Worm (Caenorhabditis elegans) whole organism, young adult: ENCODE results near the gene fbxb-22.

Experiments
- C06A6.2 ChIP-seq: fragments of 200-800 bp; sonication (Bioruptor generic); conservative IDR thresholded peaks from 2 replicates; pipeline ENCODE4 v1.3.6; 2022; ENCODE audit warnings: missing genetic modification characterization, missing compliant biosample characterization
- F22D6.2 ChIP-seq: sonication (generic microtip); optimal IDR thresholded peaks from 2 replicates; lab custom pipeline; 2016; ENCODE audit warnings: mild to moderate bottlenecking, missing genetic modification characterization, missing compliant biosample characterization
- F37B4.10 ChIP-seq: fragments of 200-800 bp; sonication (Bioruptor generic); IDR thresholded peaks from 2 replicates; pipeline ENCODE4 v1.3.6; 2022; ENCODE audit warnings: missing genetic modification characterization, missing compliant biosample characterization
- K11D2.4 ChIP-seq: fragments of 200-800 bp; sonication (Bioruptor generic); IDR thresholded peaks from 2 replicates; pipeline ENCODE4 v1.3.6; 2022; ENCODE audit warnings: missing genetic modification reagents, missing genetic modification characterization, missing compliant biosample characterization
- K12H6.12 ChIP-seq: fragments of 200-800 bp; sonication (Bioruptor generic); optimal IDR thresholded peaks from 2 replicates; lab custom pipeline; 2018; ENCODE audit warnings: mild to moderate bottlenecking, missing genetic modification characterization, missing compliant biosample characterization
- T07F8.4 ChIP-seq: sonication (generic microtip); optimal IDR thresholded peaks from 2 replicates; lab custom pipeline; 2016; ENCODE audit warnings: mild to moderate bottlenecking, missing genetic modification characterization, moderate library complexity, missing compliant biosample characterization
- Y53F4B.3 ChIP-seq: fragments of 200-800 bp; sonication (Bioruptor generic); IDR thresholded peaks from 2 replicates; pipeline ENCODE4 v1.3.6; 2022; ENCODE audit warnings: missing genetic modification reagents, missing genetic modification characterization, missing compliant biosample characterization
- Y53G8AR.9 ChIP-seq: fragments of 200-800 bp; sonication (Bioruptor generic); conservative IDR thresholded peaks from 2 replicates; pipeline ENCODE4 v1.3.6; 2022; ENCODE audit warnings: missing genetic modification reagents, missing genetic modification characterization, missing compliant biosample characterization
- Y79H2A.3 ChIP-seq: fragments of 200-800 bp; sonication (Bioruptor generic); conservative IDR thresholded peaks from 2 replicates; pipeline ENCODE4 v1.3.6; 2022; ENCODE audit warnings: missing genetic modification reagents, missing genetic modification characterization, missing compliant biosample characterization
- Y95B8A.8 ChIP-seq: fragments of 200-800 bp; sonication (Bioruptor generic); IDR thresholded peaks from 2 replicates; pipeline ENCODE4 v1.3.6; 2022; ENCODE audit warnings: missing genetic modification reagents, missing genetic modification characterization, missing compliant biosample characterization
- ZK185.1 ChIP-seq: sonication (generic microtip); optimal IDR thresholded peaks from 2 replicates; lab custom pipeline; 2016; ENCODE audit warnings: mild to moderate bottlenecking, missing genetic modification characterization, missing compliant biosample characterization; ENCODE audit not compliant: poor library complexity, severe bottlenecking
- ama-1 ChIP-seq, 3 experiments: fragments of 150-350 bp in 1 of 3; sonication (generic microtip) in 2 of 3; optimal IDR thresholded peaks; 2 replicates each; lab custom pipeline; 2014 to 2018; ENCODE audit warnings: missing biosample characterization in 2 of 3, missing genetic modification characterization in 2 of 3, missing genetic modification reagents in 2 of 3
- atf-7 ChIP-seq: sonication (generic microtip); optimal IDR thresholded peaks from 2 replicates; lab custom pipeline; 2017; ENCODE audit warnings: mild to moderate bottlenecking, missing genetic modification characterization, missing compliant biosample characterization
- attf-5 ChIP-seq: fragments of 200-800 bp; sonication (Bioruptor generic); optimal IDR thresholded peaks from 2 replicates; lab custom pipeline; 2018; ENCODE audit warnings: mild to moderate bottlenecking, missing genetic modification characterization, missing compliant biosample characterization
- cebp-1 ChIP-seq, 2 experiments: fragments of 200-800 bp in 1 of 2; sonication (Bioruptor generic) in 1 of 2; sonication (generic microtip) in 1 of 2; IDR thresholded peaks in 1 of 2; optimal IDR thresholded peaks in 1 of 2; 2 replicates each; pipeline versions ENCODE4 v1.3.6 to Lab custom; 2017 to 2022; ENCODE audit warnings: missing compliant biosample characterization in 2 of 2, missing genetic modification characterization in 2 of 2, mild to moderate bottlenecking in 1 of 2, missing genetic modification reagents in 1 of 2, moderate library complexity in 1 of 2
- ceh-100 ChIP-seq: fragments of 200-800 bp; sonication (Bioruptor generic); IDR thresholded peaks from 2 replicates; pipeline ENCODE4 v1.3.6; 2022; ENCODE audit warnings: missing genetic modification reagents, missing genetic modification characterization, missing compliant biosample characterization
- ceh-27 ChIP-seq: fragments of 200-800 bp; sonication (Bioruptor generic); optimal IDR thresholded peaks from 2 replicates; lab custom pipeline; 2018; ENCODE audit warnings: mild to moderate bottlenecking, missing genetic modification characterization, moderate library complexity, missing compliant biosample characterization
- ekl-4 ChIP-seq: fragments of 200-800 bp; sonication (Bioruptor generic); IDR thresholded peaks from 2 replicates; pipeline ENCODE4 v1.3.6; 2022; ENCODE audit warnings: missing genetic modification reagents, missing genetic modification characterization, missing compliant biosample characterization
- gei-17 ChIP-seq: fragments of 200-800 bp; sonication (Bioruptor generic); optimal IDR thresholded peaks from 2 replicates; lab custom pipeline; 2018; ENCODE audit warnings: mild to moderate bottlenecking, missing genetic modification characterization, missing compliant biosample characterization
- hlh-12 ChIP-seq: sonication (generic microtip); optimal IDR thresholded peaks from 2 replicates; lab custom pipeline; 2016; ENCODE audit warnings: missing genetic modification characterization, missing compliant biosample characterization
- hlh-26 ChIP-seq: fragments of 200-800 bp; sonication (Bioruptor generic); conservative IDR thresholded peaks from 2 replicates; pipeline ENCODE4 v1.3.6; 2022; ENCODE audit warnings: missing genetic modification reagents, missing genetic modification characterization, missing compliant biosample characterization
- hmg-1.2 ChIP-seq: fragments of 200-800 bp; sonication (Bioruptor generic); IDR thresholded peaks from 2 replicates; pipeline ENCODE4 v1.3.6; 2022; ENCODE audit warnings: missing genetic modification reagents, missing genetic modification characterization, missing compliant biosample characterization
- hsf-1 ChIP-seq: fragments of 200-800 bp; sonication (Bioruptor generic); IDR thresholded peaks from 2 replicates; pipeline ENCODE4 v1.3.6; 2022; ENCODE audit warnings: missing genetic modification reagents, missing genetic modification characterization, missing compliant biosample characterization
- let-607 ChIP-seq, 2 experiments: fragments of 200-800 bp in 1 of 2; sonication (Bioruptor generic) in 1 of 2; sonication (generic microtip) in 1 of 2; optimal IDR thresholded peaks; 2 replicates each; lab custom pipeline; 2016 to 2018; ENCODE audit warnings: mild to moderate bottlenecking in 2 of 2, missing compliant biosample characterization in 2 of 2, missing genetic modification characterization in 2 of 2, moderate library complexity in 2 of 2, missing genotype in 1 of 2
- lin-35 ChIP-seq, 3 experiments: fragments of 150-350 bp in 2 of 3; sonication (generic microtip) in 1 of 3; optimal IDR thresholded peaks; 2 replicates each; lab custom pipeline; 2014 to 2018; ENCODE audit warnings: missing biosample characterization in 3 of 3, missing genetic modification characterization in 3 of 3, missing genetic modification reagents in 3 of 3
- lin-40 ChIP-seq: sonication (generic microtip); optimal IDR thresholded peaks from 2 replicates; lab custom pipeline; 2016; ENCODE audit warnings: missing genetic modification characterization, mild to moderate bottlenecking, missing compliant biosample characterization, missing genotype, missing genetic modification reagents
- lir-1 ChIP-seq: fragments of 200-800 bp; sonication (Bioruptor generic); conservative IDR thresholded peaks from 2 replicates; pipeline ENCODE4 v1.3.6; 2022; ENCODE audit warnings: missing genetic modification reagents, missing genetic modification characterization, missing compliant biosample characterization
- lsl-1 ChIP-seq: fragments of 200-800 bp; sonication (Bioruptor generic); optimal IDR thresholded peaks from 2 replicates; lab custom pipeline; 2018; ENCODE audit warnings: mild to moderate bottlenecking, missing genetic modification characterization, moderate library complexity, missing compliant biosample characterization
- madf-6 ChIP-seq: fragments of 200-800 bp; sonication (Bioruptor generic); IDR thresholded peaks from 2 replicates; pipeline ENCODE4 v1.3.6; 2022; ENCODE audit warnings: missing genetic modification reagents, missing genetic modification characterization, missing compliant biosample characterization
- madf-8 ChIP-seq: fragments of 200-800 bp; sonication (Bioruptor generic); conservative IDR thresholded peaks from 2 replicates; pipeline ENCODE4 v1.3.6; 2022; ENCODE audit warnings: missing genetic modification reagents, missing genetic modification characterization, missing compliant biosample characterization
- mcd-1 ChIP-seq: fragments of 200-800 bp; sonication (Bioruptor generic); IDR thresholded peaks from 2 replicates; pipeline ENCODE4 v1.3.6; 2022; ENCODE audit warnings: missing genetic modification reagents, missing genetic modification characterization, missing compliant biosample characterization
- mxl-1 ChIP-seq: sonication (generic microtip); optimal IDR thresholded peaks from 2 replicates; lab custom pipeline; 2016; ENCODE audit warnings: missing genetic modification characterization, missing compliant biosample characterization
- nfyb-1 ChIP-seq: fragments of 200-800 bp; sonication (Bioruptor generic); IDR thresholded peaks from 2 replicates; pipeline ENCODE4 v1.3.6; 2022; ENCODE audit warnings: missing genetic modification reagents, missing genetic modification characterization, missing compliant biosample characterization
- repo-1 ChIP-seq: sonication (generic microtip); optimal IDR thresholded peaks from 2 replicates; lab custom pipeline; 2017; ENCODE audit warnings: mild to moderate bottlenecking, missing genetic modification characterization, missing compliant biosample characterization
- snpc-1.1 ChIP-seq: sonication (generic microtip); optimal IDR thresholded peaks from 2 replicates; lab custom pipeline; 2017; ENCODE audit warnings: missing genetic modification characterization, mild to moderate bottlenecking, missing compliant biosample characterization, antibody characterized with exemption, moderate library complexity, missing genotype, missing genetic modification reagents; ENCODE audit not compliant: insufficient read depth
- snpc-4 ChIP-seq, 5 experiments: fragments of 150-350 bp in 1 of 5; sonication (generic microtip) in 4 of 5; optimal IDR thresholded peaks; 2 replicates each; lab custom pipeline; 2014 to 2018; ENCODE audit warnings: missing genetic modification characterization in 5 of 5, missing biosample characterization in 3 of 5, antibody characterized with exemption in 2 of 5, mild to moderate bottlenecking in 2 of 5, missing compliant biosample characterization in 2 of 5, missing genotype in 2 of 5, moderate library complexity in 2 of 5, missing genetic modification reagents in 1 of 5
- sptf-2 ChIP-seq: fragments of 200-800 bp; sonication (Bioruptor generic); optimal IDR thresholded peaks from 2 replicates; lab custom pipeline; 2018; ENCODE audit warnings: mild to moderate bottlenecking, missing genetic modification characterization, missing compliant biosample characterization
- tbx-9 ChIP-seq: sonication (generic microtip); optimal IDR thresholded peaks from 2 replicates; lab custom pipeline; 2016; ENCODE audit warnings: borderline replicate concordance, missing genetic modification characterization, inconsistent platforms, missing compliant biosample characterization
- zim-3 ChIP-seq: sonication (generic microtip); optimal IDR thresholded peaks from 2 replicates; lab custom pipeline; 2017; ENCODE audit warnings: mild to moderate bottlenecking, missing genetic modification characterization, moderate library complexity, missing compliant biosample characterization

fbxb-22 gene

DNA sequence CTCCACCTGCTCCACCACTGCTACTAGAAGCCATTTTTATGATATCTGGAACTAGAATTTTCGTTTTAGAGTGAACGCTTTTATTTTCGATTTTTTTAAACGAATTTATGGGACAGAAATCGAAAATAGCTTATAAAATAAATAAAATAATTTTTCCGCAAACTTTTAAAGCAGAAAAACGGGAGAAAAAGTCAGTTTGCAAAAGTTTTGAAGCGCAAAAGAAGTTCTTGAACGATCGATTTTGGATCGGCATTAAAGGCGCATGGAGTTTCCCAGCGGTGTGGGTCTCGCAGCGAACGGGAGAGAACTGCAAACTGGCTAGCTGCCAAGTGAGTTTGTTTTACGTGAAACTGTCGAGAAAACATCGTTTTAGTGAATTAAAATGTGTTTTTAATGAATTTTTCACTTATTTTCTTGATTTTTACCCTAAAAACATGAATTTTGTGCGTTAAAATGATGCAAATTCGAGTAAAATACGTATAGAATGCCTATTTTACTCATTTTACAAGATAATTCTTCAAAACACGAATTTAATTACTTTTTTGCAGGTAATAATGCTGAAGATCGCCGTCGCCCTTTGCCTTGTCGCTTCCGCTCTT lies 36.7 kb upstream of the fbxb-22 start, which contains the start of the genes ccf-1 and trap-4 (continued):
- peak; percentile 35; the same call in 1 of the 2 replicates for TF ChIP-seq mcd-1
- no peak for TF ChIP-seq Y53F4B.3 (GFP tag; lab: Robert Waterston, UW)

DNA sequence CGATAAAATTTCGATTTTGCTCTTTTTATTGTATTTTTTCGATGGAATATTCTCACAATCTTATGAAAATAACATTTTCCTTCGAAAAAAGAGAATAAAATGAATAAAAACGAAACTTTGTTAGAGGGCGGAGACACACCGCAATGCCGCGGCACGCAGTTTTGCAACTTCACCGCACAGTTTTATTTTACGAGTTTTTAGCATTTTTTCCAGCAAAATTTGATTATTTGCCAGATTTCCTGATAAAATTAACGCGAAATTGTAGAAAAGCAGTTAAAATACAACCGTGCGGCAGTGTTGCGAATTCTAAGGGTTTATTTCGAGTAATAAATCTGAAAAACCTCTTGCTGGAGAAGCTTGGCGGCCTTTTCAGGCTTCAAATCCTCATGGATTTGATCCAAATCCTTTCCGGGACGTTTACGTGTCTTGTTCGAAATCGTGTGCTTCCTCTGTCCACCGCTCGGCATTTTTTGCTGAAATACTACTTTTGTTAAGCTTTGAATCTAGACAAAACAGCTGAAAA lies 34.8 kb upstream of the fbxb-22 start, which contains the start of gene znf-593:
znf-593 (minus strand) TSS at position 473 of the 523 bp plus-strand sequence.
- TF ChIP-seq K12H6.12 (tag; lab: Kevin White, UChicago) (no peak), lin-40 (tag; lab: Kevin White, UChicago) (no peak), hlh-26 (GFP tag; lab: Robert Waterston, UW) (no peak), lin-35 (GFP tag; optimal IDR thresholded peaks at IDR 0.05; lab: Kevin White, UChicago) (peak in 1 of 3 experiments; percentile 26), ama-1 (optimal IDR thresholded peaks at IDR 0.05; lab: Kevin White, UChicago) (peak; percentile 9), ama-1 (GFP tag; optimal IDR thresholded peaks at IDR 0.05; lab: Kevin White, UChicago) (no peak), ekl-4 (GFP tag; lab: Robert Waterston, UW) (0 out of 2 replicates have a peak, but pooled peaks have one; percentile 12), snpc-4 (GFP tag; optimal IDR thresholded peaks at IDR 0.05; lab: Kevin White, UChicago) (no peak), snpc-4 (tag; optimal IDR thresholded peaks at IDR 0.05; lab: Kevin White, UChicago) (no peak), hmg-1.2 (GFP tag; lab: Robert Waterston, UW) (no peak), repo-1 (tag; lab: Kevin White, UChicago) (peak; percentile 47), Y79H2A.3 (GFP tag; lab: Robert Waterston, UW) (no peak), nfyb-1 (0 out of 2 replicates have a peak, but pooled peaks have one; percentile 30), F22D6.2 (tag; lab: Kevin White, UChicago) (no peak), tbx-9 (no peak), ceh-27 (no peak), gei-17 (GFP tag; lab: Kevin White, UChicago) (peak; percentile 3), zim-3 (tag; lab: Kevin White, UChicago) (no peak), snpc-1.1 (tag; lab: Kevin White, UChicago) (peak; percentile 38), let-607 (tag; optimal IDR thresholded peaks at IDR 0.05; lab: Kevin White, UChicago) (peak; percentile 5 to 47), madf-6 (GFP tag; lab: Robert Waterston, UW) (peak; percentile 33; the same call in 1 of the 2 replicates), lsl-1 (GFP tag; lab: Kevin White, UChicago) (peak; percentile 4)

DNA sequence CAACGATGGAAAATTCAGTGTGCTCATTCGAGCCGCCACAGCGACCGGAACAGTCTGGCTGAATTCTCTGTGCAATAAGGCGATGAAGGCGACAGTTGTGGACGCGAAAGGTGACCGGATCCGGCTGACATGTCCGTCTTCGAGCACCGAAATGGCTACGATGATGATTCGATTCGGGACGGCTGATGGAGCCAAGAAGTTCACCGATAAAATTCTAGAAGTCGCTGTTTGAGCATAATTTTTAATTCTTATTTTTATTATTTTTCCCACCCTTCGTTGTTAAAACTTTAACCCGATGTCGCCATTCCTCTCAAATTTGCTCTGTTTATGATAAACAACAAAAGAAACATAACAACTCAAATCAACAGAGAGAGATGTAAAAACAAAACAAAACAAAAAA lies 34.0 kb upstream of the fbxb-22 start:
- TF ChIP-seq Y53F4B.3 (GFP tag; lab: Robert Waterston, UW) (no peak), madf-6 (GFP tag; lab: Robert Waterston, UW) (0 out of 2 replicates have a peak, but pooled peaks have one; percentile 18), mxl-1 (tag; lab: Kevin White, UChicago) (no peak), ceh-100 (GFP tag; lab: Robert Waterston, UW) (no peak), C06A6.2 (GFP tag; lab: Robert Waterston, UW) (no peak), attf-5 (GFP tag; lab: Kevin White, UChicago) (no peak), Y95B8A.8 (no peak), lir-1 (GFP tag; lab: Robert Waterston, UW) (no peak), ZK185.1 (tag; lab: Kevin White, UChicago) (no peak), hsf-1 (GFP tag; lab: Robert Waterston, UW) (no peak), hlh-12 (tag; lab: Kevin White, UChicago) (no peak), T07F8.4 (tag; lab: Kevin White, UChicago) (no peak), Y79H2A.3 (GFP tag; lab: Robert Waterston, UW) (peak; percentile 60; the same call in 1 of the 2 replicates), zim-3 (tag; lab: Kevin White, UChicago) (no peak), snpc-4 (GFP tag; optimal IDR thresholded peaks at IDR 0.05; lab: Kevin White, UChicago) (no peak), snpc-4 (tag; optimal IDR thresholded peaks at IDR 0.05; lab: Kevin White, UChicago) (no peak), F37B4.10 (GFP tag; lab: Robert Waterston, UW) (no peak), madf-8 (no peak), cebp-1 (GFP tag; IDR thresholded peaks at IDR 0.05; lab: Robert Waterston, UW) (no peak), cebp-1 (tag; optimal IDR thresholded peaks at IDR 0.05; lab: Kevin White, UChicago) (no peak), sptf-2 (no peak), lsl-1 (GFP tag; lab: Kevin White, UChicago) (peak; percentile 1), nfyb-1 (0 out of 2 replicates have a peak, but pooled peaks have one; percentile 68), ekl-4 (GFP tag; lab: Robert Waterston, UW) (0 out of 2 replicates have a peak, but pooled peaks have one; percentile 36), K11D2.4 (GFP tag; lab: Robert Waterston, UW) (no peak), lin-35 (GFP tag; optimal IDR thresholded peaks at IDR 0.05; lab: Kevin White, UChicago) (peak in 1 of 3 experiments; percentile 13), atf-7 (tag; lab: Kevin White, UChicago) (no peak), Y53G8AR.9 (GFP tag; lab: Robert Waterston, UW) (peak; percentile 29; the same call in 1 of the 2 replicates)
